Worm (Caenorhabditis elegans): ENCODE data around the gene T16G1.13.

DNA sequence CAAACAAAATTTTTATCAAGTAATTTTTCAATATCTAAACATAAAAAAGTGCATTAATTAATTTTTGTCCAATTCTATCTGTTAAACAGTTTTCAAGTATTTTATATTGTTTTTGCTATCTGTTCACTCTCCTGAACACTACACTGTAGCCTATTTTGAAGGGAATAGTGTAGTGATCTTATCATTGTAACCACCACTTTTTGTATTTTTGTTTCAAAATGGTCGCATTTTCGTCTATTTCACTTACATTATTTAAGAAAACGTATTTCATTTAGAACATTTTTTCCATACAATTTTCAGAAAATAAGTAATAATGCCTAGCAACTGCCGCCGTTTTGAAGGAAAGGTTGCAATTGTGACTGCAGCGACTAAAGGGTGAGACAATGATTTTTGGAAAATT is 27.4 kb upstream of the T16G1.13 start, which contains the start of gene dhrs-4:
- TF ChIP-seq nhr-12 (tag; optimal IDR thresholded peaks at IDR 0.05) (no peak), mbf-1 (tag; optimal IDR thresholded peaks at IDR 0.05) (no peak), R02D3.7 (tag; optimal IDR thresholded peaks at IDR 0.05) (no peak), F13H6.1 (tag; optimal IDR thresholded peaks at IDR 0.05) (no peak), nhr-6 (tag; optimal IDR thresholded peaks at IDR 0.05) (no peak), blmp-1 (tag; optimal IDR thresholded peaks at IDR 0.05; ENCODE audit: insufficient read depth) (no peak), lin-13 (GFP tag; optimal IDR thresholded peaks at IDR 0.05) (no peak), lsy-2 (tag; optimal IDR thresholded peaks at IDR 0.05) (no peak), nhr-129 (tag; optimal IDR thresholded peaks at IDR 0.05) (no peak), elt-3 (tag; optimal IDR thresholded peaks at IDR 0.05) (no peak), unc-55 (GFP tag; optimal IDR thresholded peaks at IDR 0.05) (no peak), sma-9 (GFP tag; optimal IDR thresholded peaks at IDR 0.05) (no peak), sma-9 (tag; optimal IDR thresholded peaks at IDR 0.05) (no peak)
